Worm (Caenorhabditis elegans) whole organism, mixed stage, embryonic: ENCODE measurements around the gene delm-1.
A peak's percentile ranks its signal among the peaks of the same experiment; 100 is the strongest.

Experiments used
- bed-3 ChIP-seq: fragments of 200-800 bp; sonication (Bioruptor generic); optimal IDR thresholded peaks from 3 replicates; lab custom pipeline; 2018; ENCODE audit warnings: mild to moderate bottlenecking, missing genetic modification characterization, moderate library complexity, missing compliant biosample characterization
- blmp-1 ChIP-seq: fragments of 150-350 bp; optimal IDR thresholded peaks from 2 replicates; lab custom pipeline; 2014; ENCODE audit warnings: missing biosample characterization, missing genetic modification characterization
- ceh-39 ChIP-seq: fragments of 150-350 bp; optimal IDR thresholded peaks from 2 replicates; lab custom pipeline; 2014; ENCODE audit warnings: missing biosample characterization, missing genetic modification characterization
- ceh-43 ChIP-seq: fragments of 200-800 bp; sonication (Bioruptor generic); optimal IDR thresholded peaks from 2 replicates; lab custom pipeline; 2018; ENCODE audit warnings: mild to moderate bottlenecking, missing genetic modification characterization, moderate library complexity, missing compliant biosample characterization
- ceh-83 ChIP-seq: fragments of 200-800 bp; sonication (Bioruptor generic); optimal IDR thresholded peaks from 2 replicates; lab custom pipeline; 2018; ENCODE audit warnings: mild to moderate bottlenecking, missing genetic modification characterization, missing compliant biosample characterization
- ces-1 ChIP-seq: fragments of 150-350 bp; optimal IDR thresholded peaks from 2 replicates; lab custom pipeline; 2014; ENCODE audit warnings: missing biosample characterization, missing genetic modification reagents, missing genetic modification characterization
- cnd-1 ChIP-seq: fragments of 200-800 bp; sonication (Bioruptor generic); optimal IDR thresholded peaks from 2 replicates; lab custom pipeline; 2018; ENCODE audit warnings: mild to moderate bottlenecking, missing genetic modification characterization, missing compliant biosample characterization
- drap-1 ChIP-seq: fragments of 200-800 bp; sonication (Bioruptor generic); optimal IDR thresholded peaks from 3 replicates; lab custom pipeline; 2018; ENCODE audit warnings: mild to moderate bottlenecking, missing genetic modification characterization, missing compliant biosample characterization
- elt-1 ChIP-seq: sonication (generic microtip); optimal IDR thresholded peaks from 2 replicates; lab custom pipeline; 2017; ENCODE audit warnings: missing genetic modification characterization, mild to moderate bottlenecking, missing compliant biosample characterization, antibody characterized with exemption, moderate library complexity, borderline replicate concordance; ENCODE audit not compliant: insufficient read depth
- elt-3 ChIP-seq: fragments of 150-350 bp; optimal IDR thresholded peaks from 2 replicates; lab custom pipeline; 2014; ENCODE audit warnings: missing biosample characterization, missing genetic modification characterization
- ham-2 ChIP-seq: fragments of 200-800 bp; sonication (Bioruptor generic); optimal IDR thresholded peaks from 2 replicates; lab custom pipeline; 2018; ENCODE audit warnings: mild to moderate bottlenecking, missing genetic modification characterization, missing compliant biosample characterization
- hlh-1 ChIP-seq: fragments of 150-350 bp; optimal IDR thresholded peaks from 2 replicates; lab custom pipeline; 2014; ENCODE audit warnings: missing biosample characterization, missing genetic modification reagents, missing genetic modification characterization
- lin-13 ChIP-seq: fragments of 150-350 bp; optimal IDR thresholded peaks from 2 replicates; lab custom pipeline; 2014; ENCODE audit warnings: missing biosample characterization, missing genetic modification characterization
- lin-32 ChIP-seq: fragments of 200-800 bp; sonication (Bioruptor generic); optimal IDR thresholded peaks from 2 replicates; lab custom pipeline; 2018; ENCODE audit warnings: mild to moderate bottlenecking, missing genetic modification characterization, missing compliant biosample characterization
- lsy-2 ChIP-seq: fragments of 150-350 bp; optimal IDR thresholded peaks from 2 replicates; lab custom pipeline; 2014; ENCODE audit warnings: missing biosample characterization, missing genetic modification characterization
- mab-5 ChIP-seq: fragments of 150-350 bp; optimal IDR thresholded peaks from 2 replicates; lab custom pipeline; 2014; ENCODE audit warnings: missing biosample characterization, missing genetic modification characterization
- mep-1 ChIP-seq: fragments of 150-350 bp; optimal IDR thresholded peaks from 2 replicates; lab custom pipeline; 2017; ENCODE audit warnings: missing biosample characterization, missing genetic modification reagents, missing genetic modification characterization, inconsistent platforms
- mls-2 ChIP-seq: sonication (generic microtip); optimal IDR thresholded peaks from 2 replicates; lab custom pipeline; 2016; ENCODE audit warnings: mild to moderate bottlenecking, missing genetic modification characterization, moderate library complexity, missing compliant biosample characterization
- nhr-12 ChIP-seq: fragments of 150-350 bp; optimal IDR thresholded peaks from 2 replicates; lab custom pipeline; 2014; ENCODE audit warnings: missing biosample characterization, missing genetic modification characterization
- nhr-2 ChIP-seq: fragments of 150-350 bp; optimal IDR thresholded peaks from 2 replicates; lab custom pipeline; 2014; ENCODE audit warnings: missing biosample characterization, missing genetic modification characterization
- nhr-237 ChIP-seq: fragments of 150-350 bp; optimal IDR thresholded peaks from 2 replicates; lab custom pipeline; 2014; ENCODE audit warnings: missing biosample characterization, missing genetic modification characterization
- nhr-28 ChIP-seq: fragments of 150-350 bp; optimal IDR thresholded peaks from 2 replicates; lab custom pipeline; 2014; ENCODE audit warnings: missing biosample characterization, missing genetic modification characterization
- nhr-76 ChIP-seq: sonication (generic microtip); optimal IDR thresholded peaks from 2 replicates; lab custom pipeline; 2017; ENCODE audit warnings: missing biosample characterization, missing genetic modification characterization
- pha-4 ChIP-seq: fragments of 150-350 bp; optimal IDR thresholded peaks from 2 replicates; lab custom pipeline; 2018; ENCODE audit warnings: missing biosample characterization, missing genetic modification reagents, missing genetic modification characterization
- sem-2 ChIP-seq: fragments of 200-800 bp; sonication (Bioruptor generic); optimal IDR thresholded peaks from 2 replicates; lab custom pipeline; 2018; ENCODE audit warnings: mild to moderate bottlenecking, missing genetic modification characterization, missing compliant biosample characterization
- sptf-1 ChIP-seq: sonication (generic microtip); optimal IDR thresholded peaks from 2 replicates; lab custom pipeline; 2017; ENCODE audit warnings: mild to moderate bottlenecking, missing genetic modification characterization, moderate library complexity, missing compliant biosample characterization
- tbx-8 ChIP-seq: fragments of 200-800 bp; sonication (Bioruptor generic); optimal IDR thresholded peaks from 2 replicates; lab custom pipeline; 2018; ENCODE audit warnings: mild to moderate bottlenecking, missing genetic modification characterization, moderate library complexity, missing compliant biosample characterization
- unc-120 ChIP-seq: sonication (generic microtip); optimal IDR thresholded peaks from 2 replicates; lab custom pipeline; 2017; ENCODE audit warnings: missing genetic modification characterization, missing compliant biosample characterization; ENCODE audit not compliant: poor library complexity, severe bottlenecking
- unc-39 ChIP-seq: fragments of 150-350 bp; optimal IDR thresholded peaks from 2 replicates; lab custom pipeline; 2014; ENCODE audit warnings: missing biosample characterization, missing genetic modification characterization
- unc-62 ChIP-seq: fragments of 150-350 bp; optimal IDR thresholded peaks from 2 replicates; lab custom pipeline; 2014; ENCODE audit warnings: missing biosample characterization, missing genetic modification reagents, missing genetic modification characterization
- zip-8 ChIP-seq: fragments of 150-350 bp; optimal IDR thresholded peaks from 2 replicates; lab custom pipeline; 2014; ENCODE audit warnings: missing biosample characterization, missing genetic modification characterization

delm-1 gene

DNA sequence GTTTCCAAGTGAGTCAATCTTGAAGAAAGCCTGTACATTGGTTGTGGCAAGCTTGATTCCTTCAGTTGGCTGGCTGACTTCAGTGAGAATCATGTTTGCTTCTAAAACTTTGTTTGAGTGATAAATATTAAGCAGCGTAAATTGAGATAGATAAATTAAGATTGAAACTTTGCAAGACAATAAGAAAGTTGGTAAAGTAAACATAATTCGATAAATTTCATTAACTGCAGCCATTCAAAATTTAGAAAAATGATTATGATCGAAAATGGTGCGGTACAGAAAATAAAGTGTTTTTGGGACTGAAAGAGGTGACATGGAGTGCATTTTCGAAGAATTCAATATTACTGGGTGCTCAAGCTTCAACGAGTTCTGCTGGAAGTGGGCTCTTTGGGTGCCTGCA, 39.7 kb downstream of the delm-1 start, which contains the start of gene icln-1:
Gene icln-1 (minus strand): TSS at position 101 of the 400 bp plus-strand sequence.
- no peak for TF ChIP-seq ces-1

DNA sequence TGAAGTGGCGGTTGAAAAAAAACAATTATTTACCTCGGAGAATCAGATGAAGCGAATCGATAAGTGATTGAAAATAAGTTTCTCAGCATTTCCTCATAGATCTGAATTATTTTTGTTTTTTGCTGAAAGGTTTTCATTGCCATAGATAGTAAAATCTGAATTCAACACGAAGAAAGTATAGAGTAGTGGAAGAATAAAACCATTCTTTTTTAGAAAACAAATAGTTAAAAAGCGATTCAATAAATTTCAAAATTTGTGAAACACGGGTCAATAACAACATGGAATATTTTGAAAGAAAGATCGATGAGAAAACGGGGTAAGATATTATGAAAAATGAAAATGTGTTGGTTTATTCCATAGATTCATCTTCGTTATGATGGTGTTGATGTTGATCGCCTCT, 40.9 kb downstream of the delm-1 start, which contains the start of gene mrpl-42:
Gene mrpl-42 (minus strand): TSS at position 101 of the 400 bp plus-strand sequence.
- TF ChIP-seq ceh-39 = no peak
- no peak for TF ChIP-seq sptf-1 (tag; lab: Kevin White, UChicago)
- TF ChIP-seq unc-62 (GFP tag; lab: Kevin White, UChicago) = no peak

DNA sequence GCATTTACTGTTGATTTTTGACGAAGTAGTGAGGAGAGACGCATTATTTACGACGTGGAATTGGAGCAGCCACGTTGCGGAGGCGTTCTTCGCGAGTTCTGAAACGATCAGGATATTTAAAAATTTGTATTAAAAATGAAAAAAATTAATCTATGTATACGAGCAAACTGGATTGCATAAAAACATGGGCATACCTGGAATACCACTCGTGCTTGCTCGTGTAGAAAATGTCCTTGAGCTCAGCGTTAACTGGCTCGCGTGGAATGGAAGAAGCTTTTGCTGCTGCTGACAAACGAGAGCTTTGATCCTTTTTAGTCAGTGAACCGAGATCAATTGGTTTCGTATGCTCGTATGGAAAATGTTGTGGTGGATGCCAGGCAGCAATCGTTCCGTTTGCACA, 41.3 kb downstream of the delm-1 start, which contains the start of gene lpl-1:
Gene lpl-1 (minus strand): TSS at position 101 of the 400 bp plus-strand sequence.
- TF ChIP-seq zip-8 (no peak), elt-3 (tag; lab: Kevin White, UChicago) (no peak), sem-2 (no peak), mls-2 (tag; lab: Kevin White, UChicago) (no peak), unc-39 (tag; lab: Kevin White, UChicago) (no peak), ces-1 (no peak), nhr-12 (tag; lab: Kevin White, UChicago) (no peak), elt-1 (no peak), ceh-39 (no peak), ham-2 (GFP tag; lab: Kevin White, UChicago) (no peak), ceh-83 (GFP tag; lab: Kevin White, UChicago) (no peak), nhr-2 (tag; lab: Kevin White, UChicago) (no peak), lin-13 (tag; lab: Kevin White, UChicago) (no peak)

DNA sequence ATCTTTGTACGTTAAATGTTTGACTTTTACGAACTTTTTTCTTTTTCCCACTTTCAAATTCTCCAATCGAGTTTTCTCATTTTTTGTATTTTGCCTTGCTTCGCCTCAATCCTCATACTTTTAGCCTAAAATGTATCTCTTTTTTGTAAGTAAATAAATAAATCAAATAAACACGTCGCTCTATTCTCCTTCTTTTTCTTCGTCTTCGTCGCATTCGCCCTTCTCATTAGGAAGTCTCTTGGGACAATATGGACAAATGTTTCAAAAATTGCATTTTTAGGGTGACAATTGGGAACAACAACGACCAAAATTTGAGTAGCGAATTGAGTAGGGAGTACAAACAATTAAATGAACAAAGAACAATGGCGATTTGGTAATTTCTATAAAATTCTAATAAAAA, 43.3 kb downstream of the delm-1 start:
- TF ChIP-seq sem-2 = no peak
- no peak for TF ChIP-seq nhr-237 (tag; lab: Kevin White, UChicago)
- TF ChIP-seq blmp-1 (tag; lab: Kevin White, UChicago) = no peak
- TF ChIP-seq mep-1 = no peak
- no peak for TF ChIP-seq unc-120 (tag; lab: Kevin White, UChicago)
- peak; percentile 95 for TF ChIP-seq ces-1

DNA sequence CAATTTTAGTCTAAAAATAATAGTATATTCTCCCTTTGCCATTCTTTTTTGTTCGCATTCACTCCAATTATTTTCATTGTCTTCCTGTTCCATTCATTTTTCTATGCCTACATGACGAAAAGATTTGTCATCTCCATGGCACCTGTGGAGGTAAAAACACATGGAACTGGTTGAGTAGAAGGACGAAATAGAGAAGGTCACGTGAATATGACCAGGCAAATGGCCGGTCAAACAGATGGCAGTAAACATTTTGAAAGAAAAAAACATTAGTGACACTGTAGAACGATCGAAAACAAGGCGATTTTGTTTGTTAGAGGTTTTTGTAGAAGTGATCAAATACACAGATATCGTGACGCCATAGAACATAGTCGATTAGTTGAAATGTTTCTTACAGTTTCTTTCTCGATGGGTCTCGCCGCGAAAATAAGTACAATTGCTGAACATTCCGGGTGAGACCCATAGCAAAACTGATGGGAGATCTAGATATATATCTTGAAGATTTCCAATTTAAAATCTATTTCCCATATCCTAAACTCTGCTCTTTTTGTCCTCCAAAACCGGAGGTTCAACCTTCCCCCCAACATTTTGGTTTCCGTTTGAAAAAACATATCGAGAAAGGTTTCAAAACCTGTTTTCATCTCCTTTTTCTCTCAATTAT, 44.6 kb downstream of the delm-1 start:
- TF ChIP-seq ham-2 (GFP tag; lab: Kevin White, UChicago) (no peak), lin-13 (tag; lab: Kevin White, UChicago) (no peak), drap-1 (GFP tag; lab: Kevin White, UChicago) (no peak), elt-1 (no peak), unc-39 (tag; lab: Kevin White, UChicago) (no peak), mls-2 (tag; lab: Kevin White, UChicago) (no peak), bed-3 (GFP tag; lab: Kevin White, UChicago) (no peak), lsy-2 (tag; lab: Kevin White, UChicago) (no peak), zip-8 (no peak), ceh-39 (no peak), unc-62 (GFP tag; lab: Kevin White, UChicago) (no peak), elt-3 (tag; lab: Kevin White, UChicago) (no peak), hlh-1 (tag; lab: Kevin White, UChicago) (no peak), nhr-2 (tag; lab: Kevin White, UChicago) (no peak), tbx-8 (GFP tag; lab: Kevin White, UChicago) (no peak), nhr-76 (tag; lab: Kevin White, UChicago) (no peak), ces-1 (no peak)

DNA sequence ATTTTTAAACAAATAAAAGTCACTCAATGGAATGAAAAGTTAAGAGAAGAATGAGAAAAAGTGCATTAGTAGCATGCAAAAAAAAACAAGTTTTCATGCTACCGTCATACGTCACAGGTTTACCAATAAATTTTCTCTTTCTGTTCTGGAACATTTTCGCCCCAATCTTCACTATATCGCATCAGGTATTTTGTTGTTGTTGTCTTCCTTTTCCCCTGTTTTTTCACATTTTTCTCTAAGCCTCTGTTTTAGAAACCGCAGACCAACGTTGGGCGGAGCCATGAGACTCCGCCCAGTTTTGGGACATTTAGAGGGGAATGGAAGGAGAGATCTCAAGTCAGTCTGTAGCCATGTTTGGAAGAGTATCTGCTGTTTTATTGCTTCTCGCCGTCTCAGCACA, 47.0 kb downstream of the delm-1 start, which contains the start of gene msa-1:
Gene msa-1 (plus strand): TSS at position 301 of the 400 bp plus-strand sequence.
- TF ChIP-seq sem-2 (no peak), lin-32 (GFP tag; lab: Kevin White, UChicago) (no peak), nhr-12 (tag; lab: Kevin White, UChicago) (no peak), nhr-28 (tag; lab: Kevin White, UChicago) (no peak), nhr-2 (tag; lab: Kevin White, UChicago) (no peak), ceh-43 (GFP tag; lab: Kevin White, UChicago) (no peak), unc-62 (GFP tag; lab: Kevin White, UChicago) (no peak), elt-1 (no peak), ham-2 (GFP tag; lab: Kevin White, UChicago) (no peak), unc-39 (tag; lab: Kevin White, UChicago) (no peak), mab-5 (tag; lab: Kevin White, UChicago) (no peak), tbx-8 (GFP tag; lab: Kevin White, UChicago) (no peak), pha-4 (no peak), cnd-1 (tag; lab: Kevin White, UChicago) (no peak), hlh-1 (tag; lab: Kevin White, UChicago) (no peak)
